Worm (Caenorhabditis elegans) whole organism, mixed stage, embryonic: ENCODE data around the gene Y82E9BL.3.

Experiments used
- ceh-39 ChIP-seq: fragments of 150-350 bp; optimal IDR thresholded peaks from 2 replicates; lab custom pipeline; 2014; ENCODE audit warnings: missing biosample characterization, missing genetic modification characterization
- ces-1 ChIP-seq: fragments of 150-350 bp; optimal IDR thresholded peaks from 2 replicates; lab custom pipeline; 2014; ENCODE audit warnings: missing biosample characterization, missing genetic modification reagents, missing genetic modification characterization
- cnd-1 ChIP-seq: fragments of 200-800 bp; sonication (Bioruptor generic); optimal IDR thresholded peaks from 2 replicates; lab custom pipeline; 2018; ENCODE audit warnings: mild to moderate bottlenecking, missing genetic modification characterization, missing compliant biosample characterization
- elt-3 ChIP-seq: fragments of 150-350 bp; optimal IDR thresholded peaks from 2 replicates; lab custom pipeline; 2014; ENCODE audit warnings: missing biosample characterization, missing genetic modification characterization
- ham-2 ChIP-seq: fragments of 200-800 bp; sonication (Bioruptor generic); optimal IDR thresholded peaks from 2 replicates; lab custom pipeline; 2018; ENCODE audit warnings: mild to moderate bottlenecking, missing genetic modification characterization, missing compliant biosample characterization
- nhr-76 ChIP-seq: sonication (generic microtip); optimal IDR thresholded peaks from 2 replicates; lab custom pipeline; 2017; ENCODE audit warnings: missing biosample characterization, missing genetic modification characterization
- pha-4 ChIP-seq: fragments of 150-350 bp; optimal IDR thresholded peaks from 2 replicates; lab custom pipeline; 2018; ENCODE audit warnings: missing biosample characterization, missing genetic modification reagents, missing genetic modification characterization
- snpc-4 ChIP-seq: fragments of 150-350 bp; optimal IDR thresholded peaks from 2 replicates; lab custom pipeline; 2014; ENCODE audit warnings: missing biosample characterization, missing genetic modification characterization
- unc-39 ChIP-seq: fragments of 150-350 bp; optimal IDR thresholded peaks from 2 replicates; lab custom pipeline; 2014; ENCODE audit warnings: missing biosample characterization, missing genetic modification characterization

DNA sequence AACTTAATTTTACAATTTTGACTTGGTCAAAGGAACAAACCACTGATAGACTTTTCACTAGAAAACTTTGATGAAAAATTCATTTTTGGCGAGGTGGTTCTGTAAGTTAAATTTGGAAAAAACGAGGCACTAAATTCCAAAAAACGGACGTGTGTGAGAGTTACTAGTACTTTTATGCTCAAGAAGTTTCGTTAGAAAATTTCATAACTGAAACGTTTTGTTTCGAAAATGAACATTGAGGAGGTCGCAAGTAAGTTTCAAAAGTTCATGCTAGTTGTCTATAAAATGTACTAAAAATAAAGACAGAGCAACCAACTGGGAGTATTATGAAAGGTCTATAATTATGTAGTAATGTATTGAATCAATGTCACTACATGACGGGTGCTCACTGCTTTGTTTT lies 41.1 kb upstream of the Y82E9BL.3 start, which contains the start of gene pals-17:
- TF ChIP-seq ceh-39 (tag; lab: Kevin White, UChicago) (no peak), elt-3 (tag; lab: Kevin White, UChicago) (no peak), ces-1 (no peak), snpc-4 (tag; lab: Kevin White, UChicago) (no peak), ham-2 (no peak), unc-39 (tag; lab: Kevin White, UChicago) (no peak), cnd-1 (tag; lab: Kevin White, UChicago) (no peak), nhr-76 (tag; lab: Kevin White, UChicago) (no peak), pha-4 (tag; lab: Kevin White, UChicago) (no peak)
